Worm (Caenorhabditis elegans): ENCODE results near the gene fzr-1.

fzr-1 gene

ce11 chrII:9644438-9644837 is at the start of gene fzr-1:
fzr-1 (minus strand) TSS chrII:9644466.
- TF ChIP-seq tbx-8 (GFP tag; optimal IDR thresholded peaks at IDR 0.05) (no peak), nhr-2 (tag; optimal IDR thresholded peaks at IDR 0.05) (peak; percentile 94)

ce11 chrII:9691839-9692238 is 47.6 kb upstream of the fzr-1 start, which contains the start of gene nlp-11:
nlp-11 (minus strand) TSS chrII:9691939.
- TF ChIP-seq lsy-2 (tag; optimal IDR thresholded peaks at IDR 0.05) = no peak
- no peak for TF ChIP-seq mls-2 (tag; optimal IDR thresholded peaks at IDR 0.05)
- TF ChIP-seq ceh-39 (tag; optimal IDR thresholded peaks at IDR 0.05) = no peak
- TF ChIP-seq elt-3 (tag; optimal IDR thresholded peaks at IDR 0.05) = no peak
- no peak for TF ChIP-seq unc-62 (GFP tag; optimal IDR thresholded peaks at IDR 0.05)
- no peak for TF ChIP-seq bed-3 (GFP tag; optimal IDR thresholded peaks at IDR 0.05)

ce11 chrII:9690067-9690632 is 45.9 kb upstream of the fzr-1 start:
- TF ChIP-seq bed-3 (GFP tag; optimal IDR thresholded peaks at IDR 0.05) (no peak), ces-1 (GFP tag; optimal IDR thresholded peaks at IDR 0.05) (peak; percentile 48), tbx-8 (GFP tag; optimal IDR thresholded peaks at IDR 0.05) (no peak), nhr-76 (tag; optimal IDR thresholded peaks at IDR 0.05) (no peak)

- no peak for TF ChIP-seq pha-4 (tag; optimal IDR thresholded peaks at IDR 0.05)
- TF ChIP-seq ham-2 (GFP tag; optimal IDR thresholded peaks at IDR 0.05) = no peak
- no peak for TF ChIP-seq ceh-43 (GFP tag; optimal IDR thresholded peaks at IDR 0.05)
- no peak for TF ChIP-seq sem-2 (GFP tag; optimal IDR thresholded peaks at IDR 0.05)
- no peak for TF ChIP-seq unc-39 (tag; optimal IDR thresholded peaks at IDR 0.05)
- no peak for TF ChIP-seq nhr-12 (tag; optimal IDR thresholded peaks at IDR 0.05)
- TF ChIP-seq unc-120 (tag; optimal IDR thresholded peaks at IDR 0.05; ENCODE audit: poor library complexity, severe bottlenecking) = no peak
- no peak for TF ChIP-seq nhr-237 (tag; optimal IDR thresholded peaks at IDR 0.05)
- no peak for TF ChIP-seq mab-5 (tag; optimal IDR thresholded peaks at IDR 0.05)
- no peak for TF ChIP-seq M03D4.4 (tag; optimal IDR thresholded peaks at IDR 0.05)
- TF ChIP-seq ceh-39 (tag; optimal IDR thresholded peaks at IDR 0.05) = no peak
- no peak for TF ChIP-seq flh-1 (GFP tag; optimal IDR thresholded peaks at IDR 0.05)
- TF ChIP-seq ztf-11 (tag; optimal IDR thresholded peaks at IDR 0.05) = no peak
- no peak for TF ChIP-seq unc-62 (GFP tag; optimal IDR thresholded peaks at IDR 0.05)
- TF ChIP-seq nhr-28 (tag; optimal IDR thresholded peaks at IDR 0.05) = no peak
- no peak for TF ChIP-seq elt-1 (tag; optimal IDR thresholded peaks at IDR 0.05; ENCODE audit: borderline replicate concordance, insufficient read depth)
- TF ChIP-seq ceh-83 (GFP tag; optimal IDR thresholded peaks at IDR 0.05) = no peak
These were observed 42.5 kb upstream of the fzr-1 start, which contains the start of gene ZK1320.9 for ce11 chrII:9686663-9687193. ZK1320.9 (minus strand) TSS chrII:9686713.

- TF ChIP-seq nhr-237 (tag; optimal IDR thresholded peaks at IDR 0.05) = no peak
- no peak for TF ChIP-seq blmp-1 (tag; optimal IDR thresholded peaks at IDR 0.05)
- TF ChIP-seq unc-62 (GFP tag; optimal IDR thresholded peaks at IDR 0.05) = no peak
- no peak for TF ChIP-seq mep-1 (tag; optimal IDR thresholded peaks at IDR 0.05)
- no peak for TF ChIP-seq ztf-11 (tag; optimal IDR thresholded peaks at IDR 0.05)
- TF ChIP-seq mab-5 (tag; optimal IDR thresholded peaks at IDR 0.05) = no peak
- no peak for TF ChIP-seq nhr-28 (tag; optimal IDR thresholded peaks at IDR 0.05)
- TF ChIP-seq ham-2 (GFP tag; optimal IDR thresholded peaks at IDR 0.05) = no peak
- TF ChIP-seq ceh-39 (tag; optimal IDR thresholded peaks at IDR 0.05) = no peak
- no peak for TF ChIP-seq nhr-12 (tag; optimal IDR thresholded peaks at IDR 0.05)
- no peak for TF ChIP-seq bed-3 (GFP tag; optimal IDR thresholded peaks at IDR 0.05)
These were observed 39.9 kb upstream of the fzr-1 start for ce11 chrII:9684175-9684574.

- no peak for TF ChIP-seq elt-3 (tag; optimal IDR thresholded peaks at IDR 0.05)
- peak; percentile 1 for TF ChIP-seq ces-1 (GFP tag; optimal IDR thresholded peaks at IDR 0.05)
These were observed 37.8 kb upstream of the fzr-1 start for ce11 chrII:9682044-9682443.

- no peak for TF ChIP-seq bed-3 (GFP tag; optimal IDR thresholded peaks at IDR 0.05)
These were observed 36.2 kb upstream of the fzr-1 start, which contains the start of gene ZK1320.13 for ce11 chrII:9680493-9680892. ZK1320.13 (plus strand) TSS chrII:9680793.

All from whole organism, mixed stage, embryonic.